Fruit fly (Drosophila melanogaster) whole organism, embryonic: ENCODE results near the gene Rdh.

Source experiments
- BEAF-32 ChIP-seq: fragments of 200-800 bp; sonication (Bioruptor generic); optimal IDR thresholded peaks from 3 replicates; lab custom pipeline; 2017; ENCODE audit warnings: missing biosample characterization, missing genetic modification characterization, mild to moderate bottlenecking, moderate library complexity, missing genetic modification reagents
- CG10654 ChIP-seq: fragments of 200-800 bp; sonication (Bioruptor generic); optimal IDR thresholded peaks from 2 replicates; lab custom pipeline; 2016; ENCODE audit warnings: missing biosample characterization, missing genetic modification characterization
- CG10959 ChIP-seq: fragments of 200-800 bp; sonication (Bioruptor generic); IDR thresholded peaks from 2 replicates; pipeline ENCODE4 v1.3.6; 2022; ENCODE audit warnings: missing biosample characterization, missing genetic modification characterization
- CG11247 ChIP-seq: fragments of 200-800 bp; sonication (Bioruptor generic); IDR thresholded peaks from 2 replicates; pipeline ENCODE4 v1.3.6; 2022; ENCODE audit warnings: missing biosample characterization, missing genetic modification characterization
- CG11398 ChIP-seq: fragments of 200-800 bp; sonication (Bioruptor generic); optimal IDR thresholded peaks from 2 replicates; lab custom pipeline; 2016; ENCODE audit warnings: missing biosample characterization, missing genetic modification characterization
- CG12071 ChIP-seq: fragments of 200-800 bp; sonication (Bioruptor generic); optimal IDR thresholded peaks from 3 replicates; lab custom pipeline; 2018; ENCODE audit warnings: missing biosample characterization, mild to moderate bottlenecking, missing genetic modification characterization
- CG12744 ChIP-seq: fragments of 200-800 bp; sonication (Bioruptor generic); optimal IDR thresholded peaks from 2 replicates; lab custom pipeline; 2016; ENCODE audit warnings: missing biosample characterization, missing genetic modification characterization
- CG13123 ChIP-seq: fragments of 200-800 bp; sonication (Bioruptor generic); optimal IDR thresholded peaks from 2 replicates; lab custom pipeline; 2016; ENCODE audit warnings: missing biosample characterization, missing genetic modification characterization
- CG14050 ChIP-seq: fragments of 200-800 bp; sonication (Bioruptor generic); IDR thresholded peaks from 3 replicates; pipeline ENCODE4 v1.3.6; 2022; ENCODE audit warnings: missing biosample characterization, missing genetic modification characterization
- CG14710 ChIP-seq: fragments of 200-800 bp; sonication (Bioruptor generic); optimal IDR thresholded peaks from 3 replicates; lab custom pipeline; 2019; ENCODE audit warnings: missing biosample characterization, mild to moderate bottlenecking, missing genetic modification characterization, moderate library complexity
- CG1529 ChIP-seq: fragments of 200-800 bp; sonication (Bioruptor generic); optimal IDR thresholded peaks from 3 replicates; lab custom pipeline; 2018; ENCODE audit warnings: missing biosample characterization, missing genetic modification characterization
- CG1602 ChIP-seq: fragments of 200-800 bp; sonication (Bioruptor generic); optimal IDR thresholded peaks from 3 replicates; lab custom pipeline; 2016; ENCODE audit warnings: missing biosample characterization, missing genetic modification characterization
- CG16813 ChIP-seq: fragments of 200-800 bp; sonication (Bioruptor generic); IDR thresholded peaks from 3 replicates; pipeline ENCODE4 v1.3.6; 2022; ENCODE audit warnings: missing biosample characterization, missing genetic modification characterization; ENCODE audit not compliant: partially characterized antibody
- CG18011 ChIP-seq: fragments of 200-800 bp; sonication (Bioruptor generic); optimal IDR thresholded peaks from 2 replicates; lab custom pipeline; 2017; ENCODE audit warnings: missing biosample characterization, missing genetic modification characterization, mild to moderate bottlenecking, moderate library complexity, missing genotype
- CG18599 ChIP-seq: fragments of 200-800 bp; sonication (Bioruptor generic); optimal IDR thresholded peaks from 3 replicates; lab custom pipeline; 2017; ENCODE audit warnings: missing biosample characterization, missing genetic modification characterization, mild to moderate bottlenecking, moderate library complexity, missing genetic modification reagents
- CG2116 ChIP-seq: fragments of 200-800 bp; sonication (Bioruptor generic); optimal IDR thresholded peaks from 3 replicates; lab custom pipeline; 2018; ENCODE audit warnings: missing biosample characterization, mild to moderate bottlenecking, missing genetic modification characterization
- CG30020 ChIP-seq: fragments of 200-800 bp; optimal IDR thresholded peaks from 2 replicates; lab custom pipeline; 2019; ENCODE audit warnings: missing biosample characterization, mild to moderate bottlenecking, missing genetic modification characterization, moderate library complexity
- CG34224 ChIP-seq: fragments of 200-800 bp; sonication (Bioruptor generic); IDR thresholded peaks from 3 replicates; pipeline ENCODE4 v1.3.6; 2022; ENCODE audit warnings: missing biosample characterization, missing genetic modification characterization; ENCODE audit not compliant: partially characterized antibody
- CG6765 ChIP-seq: fragments of 200-800 bp; sonication (Bioruptor generic); optimal IDR thresholded peaks from 3 replicates; lab custom pipeline; 2017; ENCODE audit warnings: missing biosample characterization, mild to moderate bottlenecking, missing genetic modification characterization
- CG7556 ChIP-seq: fragments of 200-800 bp; sonication (Bioruptor generic); optimal IDR thresholded peaks from 2 replicates; lab custom pipeline; 2017; ENCODE audit warnings: missing biosample characterization, mild to moderate bottlenecking, missing genetic modification characterization
- CG8388 ChIP-seq: fragments of 200-800 bp; sonication (Bioruptor generic); optimal IDR thresholded peaks from 2 replicates; lab custom pipeline; 2019; ENCODE audit warnings: missing biosample characterization, mild to moderate bottlenecking, missing genetic modification characterization, moderate library complexity
- CG8924 ChIP-seq: fragments of 200-800 bp; optimal IDR thresholded peaks from 3 replicates; lab custom pipeline; 2019; ENCODE audit warnings: missing biosample characterization, mild to moderate bottlenecking, missing genetic modification characterization, moderate library complexity
- CkIIα-i1 ChIP-seq: fragments of 200-800 bp; sonication (Bioruptor generic); IDR thresholded peaks from 2 replicates; pipeline ENCODE4 v1.3.6; 2022; ENCODE audit warnings: missing biosample characterization, missing genetic modification characterization
- Dek ChIP-seq: fragments of 200-800 bp; sonication (Bioruptor generic); optimal IDR thresholded peaks from 3 replicates; lab custom pipeline; 2019; ENCODE audit warnings: missing biosample characterization, mild to moderate bottlenecking, missing genetic modification characterization, moderate library complexity
- Dip3 ChIP-seq: fragments of 200-800 bp; sonication (Bioruptor generic); optimal IDR thresholded peaks from 3 replicates; lab custom pipeline; 2016; ENCODE audit warnings: missing biosample characterization, missing genetic modification characterization
- Dref ChIP-seq: fragments of 200-800 bp; sonication (Bioruptor generic); IDR thresholded peaks from 2 replicates; pipeline ENCODE4 v1.3.6; 2022; ENCODE audit warnings: missing biosample characterization, missing genetic modification characterization
- HLH54F ChIP-seq: fragments of 200-800 bp; sonication (Bioruptor generic); optimal IDR thresholded peaks from 3 replicates; lab custom pipeline; 2016; ENCODE audit warnings: missing biosample characterization, missing genetic modification characterization
- Hey ChIP-seq: fragments of 200-800 bp; sonication (Bioruptor generic); optimal IDR thresholded peaks from 3 replicates; lab custom pipeline; 2018; ENCODE audit warnings: missing biosample characterization, mild to moderate bottlenecking, missing genetic modification characterization
- Hr51 ChIP-seq, 2 experiments: fragments of 200-800 bp; sonication (Bioruptor generic); optimal IDR thresholded peaks; 2 replicates in 1 of 2; 3 replicates in 1 of 2; lab custom pipeline; 2016 to 2018; ENCODE audit warnings: missing biosample characterization in 2 of 2, missing genetic modification characterization in 2 of 2, mild to moderate bottlenecking in 1 of 2, moderate library complexity in 1 of 2
- Jarid2 ChIP-seq: fragments of 200-800 bp; sonication (Bioruptor generic); optimal IDR thresholded peaks from 3 replicates; lab custom pipeline; 2017; ENCODE audit warnings: mild to moderate bottlenecking, missing biosample characterization, missing genetic modification reagents, missing genetic modification characterization
- NK7.1 ChIP-seq: fragments of 200-800 bp; sonication (Bioruptor generic); optimal IDR thresholded peaks from 3 replicates; lab custom pipeline; 2016; ENCODE audit warnings: missing biosample characterization, missing genetic modification characterization
- Tbp ChIP-seq: fragments of >200 bp; optimal IDR thresholded peaks from 2 replicates; lab custom pipeline; 2018; ENCODE audit warnings: missing biosample characterization, missing genetic modification characterization
- abd-A ChIP-seq: fragments of 200-800 bp; sonication (Bioruptor generic); optimal IDR thresholded peaks from 3 replicates; lab custom pipeline; 2019; ENCODE audit warnings: missing biosample characterization, mild to moderate bottlenecking, missing genetic modification characterization, moderate library complexity
- az2 ChIP-seq: fragments of 200-800 bp; sonication (Bioruptor generic); optimal IDR thresholded peaks from 3 replicates; lab custom pipeline; 2016; ENCODE audit warnings: missing biosample characterization, missing genetic modification characterization
- cato ChIP-seq: fragments of 200-800 bp; sonication (Bioruptor generic); optimal IDR thresholded peaks from 2 replicates; lab custom pipeline; 2016; ENCODE audit warnings: missing biosample characterization, missing genetic modification characterization, borderline replicate concordance
- caup ChIP-seq: fragments of 200-800 bp; sonication (Bioruptor generic); optimal IDR thresholded peaks from 3 replicates; lab custom pipeline; 2017; ENCODE audit warnings: missing biosample characterization, mild to moderate bottlenecking, missing genetic modification characterization, moderate library complexity; ENCODE audit not compliant: severe bottlenecking
- chif ChIP-seq, 2 experiments: fragments of 200-800 bp; sonication (Bioruptor generic); optimal IDR thresholded peaks; 3 replicates each; lab custom pipeline; 2016; ENCODE audit warnings: missing biosample characterization in 2 of 2, missing genetic modification characterization in 2 of 2
- dmrt99B ChIP-seq: fragments of 200-800 bp; sonication (Bioruptor generic); optimal IDR thresholded peaks from 2 replicates; lab custom pipeline; 2018; ENCODE audit warnings: missing biosample characterization, mild to moderate bottlenecking, missing genetic modification characterization, moderate library complexity
- ken ChIP-seq: fragments of 200-800 bp; sonication (Bioruptor generic); IDR thresholded peaks from 3 replicates; pipeline ENCODE4 v1.3.6; 2022; ENCODE audit warnings: missing biosample characterization, missing genetic modification characterization
- lab ChIP-seq: fragments of 200-800 bp; sonication (Bioruptor generic); optimal IDR thresholded peaks from 3 replicates; lab custom pipeline; 2017; ENCODE audit warnings: missing biosample characterization, missing genetic modification characterization, mild to moderate bottlenecking, moderate library complexity, missing genetic modification reagents
- lilli ChIP-seq: fragments of 200-800 bp; sonication (Bioruptor generic); optimal IDR thresholded peaks from 3 replicates; lab custom pipeline; 2016; ENCODE audit warnings: missing biosample characterization, missing genetic modification characterization
- oc ChIP-seq: fragments of 200-800 bp; sonication (Bioruptor generic); optimal IDR thresholded peaks from 2 replicates; lab custom pipeline; 2018; ENCODE audit warnings: missing biosample characterization, mild to moderate bottlenecking, missing genetic modification characterization, moderate library complexity
- sens-2 ChIP-seq: fragments of 200-800 bp; sonication (Bioruptor generic); IDR thresholded peaks from 2 replicates; pipeline ENCODE4 v1.3.6; 2022; ENCODE audit warnings: missing biosample characterization, missing genetic modification characterization
- slbo ChIP-seq: fragments of 200-800 bp; sonication (Bioruptor generic); IDR thresholded peaks from 2 replicates; pipeline ENCODE4 v1.3.6; 2022; ENCODE audit warnings: missing biosample characterization, missing genetic modification characterization
- sr ChIP-seq: fragments of 200-800 bp; sonication (Bioruptor generic); IDR thresholded peaks from 3 replicates; pipeline ENCODE4 v1.3.6; 2022; ENCODE audit warnings: missing biosample characterization, missing genetic modification characterization
- trh ChIP-seq: fragments of 200-800 bp; sonication (Bioruptor generic); optimal IDR thresholded peaks from 2 replicates; lab custom pipeline; 2016; ENCODE audit warnings: missing biosample characterization, missing genetic modification characterization
- ttk ChIP-seq: fragments of 200-800 bp; sonication (Bioruptor generic); IDR thresholded peaks from 2 replicates; pipeline ENCODE4 v2.1.2; 2022; ENCODE audit warnings: missing biosample characterization, missing genetic modification characterization
- wdn ChIP-seq: fragments of 200-800 bp; sonication (Bioruptor generic); IDR thresholded peaks from 2 replicates; pipeline ENCODE4 v1.3.6; 2022; ENCODE audit warnings: missing biosample characterization, missing genetic modification characterization
- wor ChIP-seq: fragments of 200-800 bp; sonication (Bioruptor generic); IDR thresholded peaks from 2 replicates; pipeline ENCODE4 v1.3.6; 2022; ENCODE audit warnings: missing biosample characterization, missing genetic modification characterization

Rdh gene

dm6 chr3L:3814010-3814833 is 11.0 kb upstream of the Rdh start, which contains the start of gene Scsalpha1 (continued):
- TF ChIP-seq HLH54F (GFP tag; lab: Kevin White, UChicago) (peak; percentile 12), Jarid2 (GFP tag; lab: Kevin White, UChicago) (no peak), ken (GFP tag; lab: Robert Waterston, UW) (peak; percentile 37; the same call in 1 of the 3 replicates), CkIIα-i1 (GFP tag; lab: Robert Waterston, UW) (no peak), CG10654 (GFP tag; lab: Kevin White, UChicago) (peak; percentile 19), CG12744 (GFP tag; lab: Kevin White, UChicago) (no peak), Dref (GFP tag; lab: Robert Waterston, UW) (peak; percentile 99), CG16813 (peak; percentile 100), CG6765 (GFP tag; lab: Kevin White, UChicago) (no peak), lab (GFP tag; lab: Kevin White, UChicago) (peak; percentile 45), caup (GFP tag; lab: Kevin White, UChicago) (peak; percentile 7), CG8924 (tag; lab: Kevin White, UChicago) (peak; percentile 20), dmrt99B (no peak), sr (no peak), CG1602 (peak; percentile 22), CG18599 (no peak), CG14050 (peak; percentile 54), CG30020 (peak; percentile 40), Tbp (GFP tag; lab: Kevin White, UChicago) (no peak), slbo (GFP tag; lab: Robert Waterston, UW) (peak; percentile 73), Hey (tag; lab: Kevin White, UChicago) (no peak), az2 (GFP tag; lab: Kevin White, UChicago) (peak; percentile 8), Dip3 (GFP tag; lab: Kevin White, UChicago) (peak; percentile 7), NK7.1 (GFP tag; lab: Kevin White, UChicago) (no peak), sens-2 (GFP tag; lab: Robert Waterston, UW) (no peak), CG11398 (GFP tag; lab: Kevin White, UChicago) (no peak), CG2116 (peak; percentile 87), CG11247 (no peak), abd-A (tag; lab: Kevin White, UChicago) (no peak), CG12071 (GFP tag; lab: Kevin White, UChicago) (peak; percentile 42), CG18011 (GFP tag; lab: Kevin White, UChicago) (no peak), CG13123 (GFP tag; lab: Kevin White, UChicago) (no peak), cato (no peak), trh (GFP tag; lab: Kevin White, UChicago) (no peak), BEAF-32 (GFP tag; lab: Kevin White, UChicago) (peak; percentile 98), ttk (GFP tag; lab: Robert Waterston, UW) (no peak), CG14710 (peak; percentile 47), CG10959 (GFP tag; lab: Robert Waterston, UW) (no peak), wdn (GFP tag; lab: Robert Waterston, UW) (no peak), Hr51 (GFP tag; optimal IDR thresholded peaks at IDR 0.05; lab: Kevin White, UChicago) (peak in 1 of 2 experiments; percentile 46), Dek (peak; percentile 23), oc (tag; lab: Kevin White, UChicago) (no peak), lilli (GFP tag; lab: Kevin White, UChicago) (peak; percentile 42), wor (GFP tag; lab: Robert Waterston, UW) (no peak), CG34224 (GFP tag; lab: Robert Waterston, UW) (peak; percentile 99), chif (GFP tag; optimal IDR thresholded peaks at IDR 0.05; lab: Kevin White, UChicago) (peak in 1 of 2 experiments; percentile 7), CG7556 (peak; percentile 19), CG1529 (GFP tag; lab: Kevin White, UChicago) (no peak), CG8388 (no peak)
